Fruit fly (Drosophila melanogaster) whole organism, embryonic: ENCODE measurements around the gene Nlg4.

Source experiments
- BtbVII ChIP-seq: fragments of 200-800 bp; sonication (Bioruptor generic); optimal IDR thresholded peaks from 3 replicates; lab custom pipeline; 2017; ENCODE audit warnings: missing biosample characterization, mild to moderate bottlenecking, missing genetic modification characterization
- Bteb2 ChIP-seq: fragments of 200-800 bp; sonication (Bioruptor generic); optimal IDR thresholded peaks from 2 replicates; lab custom pipeline; 2016; ENCODE audit warnings: missing biosample characterization, missing genetic modification characterization
- CG10431 ChIP-seq: fragments of 200-800 bp; sonication (Bioruptor generic); optimal IDR thresholded peaks from 3 replicates; lab custom pipeline; 2018; ENCODE audit warnings: missing biosample characterization, mild to moderate bottlenecking, missing genetic modification characterization
- CG10959 ChIP-seq: fragments of 200-800 bp; sonication (Bioruptor generic); IDR thresholded peaks from 2 replicates; pipeline ENCODE4 v1.3.6; 2022; ENCODE audit warnings: missing biosample characterization, missing genetic modification characterization
- CG11085 ChIP-seq: fragments of 200-800 bp; sonication (Bioruptor generic); IDR thresholded peaks from 2 replicates; pipeline ENCODE4 v1.3.6; 2022; ENCODE audit warnings: missing biosample characterization, missing genetic modification characterization
- CG12659 ChIP-seq: fragments of 200-800 bp; sonication (Bioruptor generic); optimal IDR thresholded peaks from 3 replicates; lab custom pipeline; 2017; ENCODE audit warnings: mild to moderate bottlenecking, missing biosample characterization, missing genetic modification reagents, missing genetic modification characterization
- CG13775 ChIP-seq: fragments of 200-800 bp; sonication (Bioruptor generic); optimal IDR thresholded peaks from 3 replicates; lab custom pipeline; 2017; ENCODE audit warnings: missing biosample characterization, mild to moderate bottlenecking, missing genetic modification characterization
- CG14014 ChIP-seq: fragments of 200-800 bp; sonication (Bioruptor generic); IDR thresholded peaks from 2 replicates; pipeline ENCODE4 v1.3.6; 2022; ENCODE audit warnings: missing biosample characterization, missing genetic modification characterization
- CG14441 ChIP-seq: fragments of 200-800 bp; sonication (Bioruptor generic); IDR thresholded peaks from 2 replicates; pipeline ENCODE4 v1.3.6; 2022; ENCODE audit warnings: missing biosample characterization, missing genetic modification characterization
- CG14710 ChIP-seq: fragments of 200-800 bp; sonication (Bioruptor generic); optimal IDR thresholded peaks from 3 replicates; lab custom pipeline; 2019; ENCODE audit warnings: missing biosample characterization, mild to moderate bottlenecking, missing genetic modification characterization, moderate library complexity
- CG15601 ChIP-seq: fragments of 200-800 bp; sonication (Bioruptor generic); optimal IDR thresholded peaks from 3 replicates; lab custom pipeline; 2019; ENCODE audit warnings: missing biosample characterization, mild to moderate bottlenecking, missing genetic modification characterization, moderate library complexity
- CG16863 ChIP-seq: fragments of 200-800 bp; sonication (Bioruptor generic); optimal IDR thresholded peaks from 3 replicates; lab custom pipeline; 2016; ENCODE audit warnings: missing biosample characterization, missing genetic modification characterization
- CG17186 ChIP-seq: fragments of 200-800 bp; sonication (Bioruptor generic); optimal IDR thresholded peaks from 3 replicates; lab custom pipeline; 2017; ENCODE audit warnings: missing biosample characterization, missing genetic modification reagents, missing genetic modification characterization
- CG1792 ChIP-seq: fragments of 200-800 bp; sonication (Bioruptor generic); optimal IDR thresholded peaks from 2 replicates; lab custom pipeline; 2016; ENCODE audit warnings: missing biosample characterization, missing genetic modification characterization
- CG2889 ChIP-seq: fragments of 200-800 bp; sonication (Bioruptor generic); IDR thresholded peaks from 3 replicates; pipeline ENCODE4 v1.3.6; 2022; ENCODE audit warnings: missing biosample characterization, missing genetic modification characterization
- CG32767 ChIP-seq: fragments of 200-800 bp; sonication (Bioruptor generic); IDR thresholded peaks from 2 replicates; pipeline ENCODE4 v1.3.6; 2022; ENCODE audit warnings: missing biosample characterization, missing genetic modification characterization
- CG3407 ChIP-seq: fragments of 200-800 bp; sonication (Bioruptor generic); optimal IDR thresholded peaks from 2 replicates; lab custom pipeline; 2018; ENCODE audit warnings: missing biosample characterization, mild to moderate bottlenecking, missing genetic modification characterization
- CG3726 ChIP-seq: fragments of 200-800 bp; sonication (Bioruptor generic); IDR thresholded peaks from 3 replicates; pipeline ENCODE4, ENCODE4 v1.3.6; 2022; ENCODE audit warnings: missing biosample characterization, missing genetic modification characterization
- CG4707 ChIP-seq: fragments of 200-800 bp; sonication (Bioruptor generic); optimal IDR thresholded peaks from 2 replicates; lab custom pipeline; 2018; ENCODE audit warnings: missing biosample characterization, mild to moderate bottlenecking, missing genetic modification characterization, moderate library complexity
- CG4854 ChIP-seq: fragments of 200-800 bp; sonication (Bioruptor generic); optimal IDR thresholded peaks from 2 replicates; lab custom pipeline; 2016; ENCODE audit warnings: missing biosample characterization, missing genetic modification characterization, inconsistent platforms
- CG5180 ChIP-seq: fragments of 200-800 bp; sonication (Bioruptor generic); optimal IDR thresholded peaks from 3 replicates; lab custom pipeline; 2017; ENCODE audit warnings: missing biosample characterization, missing genetic modification characterization, mild to moderate bottlenecking, moderate library complexity, missing genetic modification reagents
- CG6765 ChIP-seq: fragments of 200-800 bp; sonication (Bioruptor generic); optimal IDR thresholded peaks from 3 replicates; lab custom pipeline; 2017; ENCODE audit warnings: missing biosample characterization, mild to moderate bottlenecking, missing genetic modification characterization
- CG6813 ChIP-seq: fragments of 200-800 bp; sonication (Bioruptor generic); optimal IDR thresholded peaks from 2 replicates; lab custom pipeline; 2017; ENCODE audit warnings: missing biosample characterization, missing genetic modification characterization, mild to moderate bottlenecking, moderate library complexity, missing genetic modification reagents
- CG8281 ChIP-seq: fragments of 200-800 bp; sonication (Bioruptor generic); optimal IDR thresholded peaks from 2 replicates; lab custom pipeline; 2018; ENCODE audit warnings: missing biosample characterization, mild to moderate bottlenecking, missing genetic modification characterization, moderate library complexity
- CG8388 ChIP-seq: fragments of 200-800 bp; sonication (Bioruptor generic); optimal IDR thresholded peaks from 2 replicates; lab custom pipeline; 2019; ENCODE audit warnings: missing biosample characterization, mild to moderate bottlenecking, missing genetic modification characterization, moderate library complexity
- Deaf1 ChIP-seq: fragments of 200-800 bp; optimal IDR thresholded peaks from 3 replicates; lab custom pipeline; 2019; ENCODE audit warnings: missing biosample characterization, mild to moderate bottlenecking, missing genetic modification characterization, moderate library complexity
- Dll ChIP-seq: fragments of 200-800 bp; sonication (Bioruptor generic); IDR thresholded peaks from 4 replicates; pipeline ENCODE4 v1.3.6; 2022; ENCODE audit warnings: missing biosample characterization, missing genetic modification characterization; ENCODE audit not compliant: partially characterized antibody
- ERR ChIP-seq: fragments of 200-800 bp; sonication (Bioruptor generic); optimal IDR thresholded peaks from 2 replicates; lab custom pipeline; 2016; ENCODE audit warnings: missing biosample characterization, missing genetic modification characterization
- Fer1 ChIP-seq: fragments of 200-800 bp; sonication (Bioruptor generic); optimal IDR thresholded peaks from 2 replicates; lab custom pipeline; 2017; ENCODE audit warnings: missing biosample characterization, mild to moderate bottlenecking, missing genetic modification characterization
- Kr ChIP-seq: fragments of 200-800 bp; sonication (Bioruptor generic); optimal IDR thresholded peaks from 2 replicates; lab custom pipeline; 2017; ENCODE audit warnings: missing biosample characterization, mild to moderate bottlenecking, missing genetic modification characterization
- Lim3 ChIP-seq: fragments of 200-800 bp; sonication (Bioruptor generic); IDR thresholded peaks from 2 replicates; pipeline ENCODE4 v1.3.6; 2022; ENCODE audit warnings: missing biosample characterization, missing genetic modification characterization
- MESR4 ChIP-seq: fragments of 200-800 bp; sonication (Bioruptor generic); optimal IDR thresholded peaks from 2 replicates; lab custom pipeline; 2018; ENCODE audit warnings: missing biosample characterization, mild to moderate bottlenecking, missing genetic modification characterization, moderate library complexity
- Myb ChIP-seq: fragments of 200-800 bp; sonication (Bioruptor generic); optimal IDR thresholded peaks from 2 replicates; lab custom pipeline; 2016; ENCODE audit warnings: missing biosample characterization, missing genetic modification characterization
- Neu2 ChIP-seq: fragments of 200-800 bp; sonication (Bioruptor generic); optimal IDR thresholded peaks from 3 replicates; lab custom pipeline; 2016; ENCODE audit warnings: missing biosample characterization, missing genetic modification characterization, borderline replicate concordance
- Oli ChIP-seq: fragments of 200-800 bp; sonication (Bioruptor generic); optimal IDR thresholded peaks from 2 replicates; lab custom pipeline; 2018; ENCODE audit warnings: missing biosample characterization, mild to moderate bottlenecking, missing genetic modification characterization, moderate library complexity
- Ravus ChIP-seq: fragments of 200-800 bp; sonication (Bioruptor generic); IDR thresholded peaks from 2 replicates; pipeline ENCODE4 v1.3.6; 2022; ENCODE audit warnings: missing biosample characterization, missing genetic modification characterization
- aop ChIP-seq: fragments of 200-800 bp; sonication (Bioruptor generic); IDR thresholded peaks from 2 replicates; pipeline ENCODE4 v1.3.6; 2022; ENCODE audit warnings: missing biosample characterization, missing genetic modification characterization
- ash1 ChIP-seq: fragments of 200-800 bp; sonication (Bioruptor generic); optimal IDR thresholded peaks from 2 replicates; lab custom pipeline; 2018; ENCODE audit warnings: missing biosample characterization, mild to moderate bottlenecking, missing genetic modification characterization
- disco-r ChIP-seq: fragments of 200-800 bp; sonication (Bioruptor generic); optimal IDR thresholded peaks from 2 replicates; lab custom pipeline; 2016; ENCODE audit warnings: missing biosample characterization, missing genetic modification characterization
- dmrt99B ChIP-seq: fragments of 200-800 bp; sonication (Bioruptor generic); optimal IDR thresholded peaks from 2 replicates; lab custom pipeline; 2018; ENCODE audit warnings: missing biosample characterization, mild to moderate bottlenecking, missing genetic modification characterization, moderate library complexity
- grau ChIP-seq: fragments of 200-800 bp; optimal IDR thresholded peaks from 3 replicates; lab custom pipeline; 2019; ENCODE audit warnings: missing biosample characterization, mild to moderate bottlenecking, missing genetic modification characterization, moderate library complexity
- gsb-n ChIP-seq: fragments of 200-800 bp; sonication (Bioruptor generic); optimal IDR thresholded peaks from 3 replicates; lab custom pipeline; 2018; ENCODE audit warnings: missing biosample characterization, mild to moderate bottlenecking, missing genetic modification characterization
- jing ChIP-seq: fragments of 200-800 bp; sonication (Bioruptor generic); optimal IDR thresholded peaks from 2 replicates; lab custom pipeline; 2018; ENCODE audit warnings: missing biosample characterization, mild to moderate bottlenecking, missing genetic modification characterization
- odd ChIP-seq: fragments of 200-800 bp; sonication (Bioruptor generic); optimal IDR thresholded peaks from 2 replicates; lab custom pipeline; 2017; ENCODE audit warnings: missing biosample characterization, mild to moderate bottlenecking, missing genetic modification characterization
- pzg ChIP-seq: fragments of 200-800 bp; sonication (Bioruptor generic); optimal IDR thresholded peaks from 3 replicates; lab custom pipeline; 2018; ENCODE audit warnings: missing biosample characterization, mild to moderate bottlenecking, missing genetic modification characterization, moderate library complexity
- run ChIP-seq: fragments of 200-800 bp; sonication (Bioruptor generic); optimal IDR thresholded peaks from 3 replicates; lab custom pipeline; 2018; ENCODE audit warnings: missing biosample characterization, mild to moderate bottlenecking, missing genetic modification characterization
- sc ChIP-seq, 3 experiments: fragments of >200 bp in 2 of 3; fragments of 200-800 bp in 1 of 3; sonication (Bioruptor generic) in 1 of 3; optimal IDR thresholded peaks; 2 replicates in 2 of 3; 3 replicates in 1 of 3; lab custom pipeline; 2017; ENCODE audit warnings: mild to moderate bottlenecking in 1 of 3, missing biosample characterization in 1 of 3, missing genetic modification characterization in 1 of 3, missing genetic modification reagents in 1 of 3
- trem ChIP-seq: fragments of 200-800 bp; optimal IDR thresholded peaks from 3 replicates; lab custom pipeline; 2019; ENCODE audit warnings: missing biosample characterization, mild to moderate bottlenecking, missing genetic modification characterization, moderate library complexity
- wek ChIP-seq: fragments of 200-800 bp; sonication (Bioruptor generic); optimal IDR thresholded peaks from 3 replicates; lab custom pipeline; 2018; ENCODE audit warnings: missing biosample characterization, mild to moderate bottlenecking, missing genetic modification characterization, moderate library complexity

Nlg4 gene

DNA sequence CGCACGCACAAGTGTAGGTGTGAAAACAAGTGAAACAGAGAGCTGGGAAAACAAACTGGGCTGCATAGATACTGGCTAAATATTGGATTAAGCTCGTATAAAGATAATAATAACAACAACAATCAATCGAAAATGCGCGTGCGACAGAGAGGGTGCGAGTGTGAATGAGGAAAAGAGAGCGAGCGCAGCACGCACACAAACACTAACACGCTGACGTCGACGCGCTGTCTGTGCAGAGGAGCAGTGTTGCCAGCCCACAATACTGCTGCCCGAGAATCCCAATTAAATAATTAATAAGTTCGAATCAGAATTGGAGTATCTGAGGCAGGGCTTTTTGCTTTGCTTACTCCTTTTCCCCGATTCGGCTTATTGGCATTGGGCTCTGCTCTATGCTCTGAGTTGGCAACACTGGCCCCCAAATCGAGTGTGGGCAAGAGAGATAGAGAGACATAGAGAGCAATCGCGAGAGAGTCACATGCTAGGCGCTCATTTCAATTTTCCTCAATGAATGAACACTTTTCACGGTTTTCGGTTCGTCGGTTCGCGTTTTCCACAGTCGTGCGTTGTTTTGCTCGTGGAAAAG is 48.5 kb downstream of the Nlg4 start (continued):
- TF ChIP-seq Ravus (GFP tag; lab: Robert Waterston, UW) = peak; percentile 75
- TF ChIP-seq MESR4 (GFP tag; lab: Kevin White, UChicago) = peak; percentile 12
- no peak for TF ChIP-seq Dll (GFP tag; lab: Robert Waterston, UW)
- peak; percentile 41 for TF ChIP-seq odd (GFP tag; lab: Kevin White, UChicago)
- peak; percentile 34 for TF ChIP-seq jing (GFP tag; lab: Kevin White, UChicago)
- TF ChIP-seq CG15601 (tag; lab: Kevin White, UChicago) = peak; percentile 54
- peak; percentile 54 for TF ChIP-seq ash1 (GFP tag; lab: Kevin White, UChicago)
- TF ChIP-seq aop (GFP tag; lab: Robert Waterston, UW) = no peak
- TF ChIP-seq Lim3 (GFP tag; lab: Robert Waterston, UW) = 0 out of 2 replicates have a peak, but pooled peaks have one; percentile 52
- TF ChIP-seq pzg (GFP tag; lab: Kevin White, UChicago) = peak; percentile 3
- TF ChIP-seq CG11085 = peak; percentile 82
- peak; percentile 67 for TF ChIP-seq Oli (tag; lab: Kevin White, UChicago)
- TF ChIP-seq CG6813 (GFP tag; lab: Kevin White, UChicago) = peak; percentile 90
- TF ChIP-seq CG12659 (GFP tag; lab: Kevin White, UChicago) = peak; percentile 63
- TF ChIP-seq CG14014 (GFP tag; lab: Robert Waterston, UW) = peak; percentile 87
- no peak for TF ChIP-seq sc (optimal IDR thresholded peaks at IDR 0.05; lab: Kevin White, UChicago)
- TF ChIP-seq sc (GFP tag; optimal IDR thresholded peaks at IDR 0.05; lab: Kevin White, UChicago) = peak; percentile 60
- peak; percentile 49 for TF ChIP-seq CG8281 (tag; lab: Kevin White, UChicago)
- peak; percentile 43 for TF ChIP-seq CG6765 (GFP tag; lab: Kevin White, UChicago)
- TF ChIP-seq dmrt99B = peak; percentile 85
- no peak for TF ChIP-seq CG3726 (GFP tag; lab: Robert Waterston, UW)
- peak; percentile 73 for TF ChIP-seq disco-r (GFP tag; lab: Kevin White, UChicago)
- peak; percentile 85 for TF ChIP-seq CG2889 (GFP tag; lab: Robert Waterston, UW)
- TF ChIP-seq Kr (GFP tag; lab: Kevin White, UChicago) = no peak
- peak; percentile 49 for TF ChIP-seq trem (tag; lab: Kevin White, UChicago)
- TF ChIP-seq CG14441 (GFP tag; lab: Robert Waterston, UW) = peak; percentile 91
- peak; percentile 68 for TF ChIP-seq CG13775 (GFP tag; lab: Kevin White, UChicago)
- TF ChIP-seq Deaf1 (tag; lab: Kevin White, UChicago) = peak; percentile 86
- TF ChIP-seq CG17186 (GFP tag; lab: Kevin White, UChicago) = peak; percentile 54
- TF ChIP-seq BtbVII (GFP tag; lab: Kevin White, UChicago) = peak; percentile 74
- peak; percentile 68 for TF ChIP-seq CG1792 (GFP tag; lab: Kevin White, UChicago)
- peak; percentile 50 for TF ChIP-seq gsb-n (tag; lab: Kevin White, UChicago)
- peak; percentile 63 for TF ChIP-seq Bteb2 (GFP tag; lab: Kevin White, UChicago)
- TF ChIP-seq CG4854 (GFP tag; lab: Kevin White, UChicago) = peak; percentile 60
- peak; percentile 48 for TF ChIP-seq CG14710
- TF ChIP-seq grau (tag; lab: Kevin White, UChicago) = peak; percentile 72
- peak; percentile 74 for TF ChIP-seq wek (GFP tag; lab: Kevin White, UChicago)
- peak; percentile 85 for TF ChIP-seq CG32767 (GFP tag; lab: Robert Waterston, UW)
- TF ChIP-seq Neu2 (GFP tag; lab: Kevin White, UChicago) = peak; percentile 12
- peak; percentile 78 for TF ChIP-seq Fer1
- TF ChIP-seq CG5180 (GFP tag; lab: Kevin White, UChicago) = peak; percentile 27
- no peak for TF ChIP-seq CG10431 (GFP tag; lab: Kevin White, UChicago)
- TF ChIP-seq CG8388 (GFP tag; lab: Kevin White, UChicago) = peak; percentile 76
- TF ChIP-seq CG10959 = peak; percentile 84
- TF ChIP-seq CG4707 (GFP tag; lab: Kevin White, UChicago) = peak; percentile 45
- TF ChIP-seq ERR = peak; percentile 84
- peak; percentile 63 for TF ChIP-seq CG3407 (GFP tag; lab: Kevin White, UChicago)
- TF ChIP-seq run (tag; lab: Kevin White, UChicago) = peak; percentile 53
- peak; percentile 66 for TF ChIP-seq Myb (GFP tag; lab: Kevin White, UChicago)
- peak; percentile 84 for TF ChIP-seq CG16863 (GFP tag; lab: Kevin White, UChicago)
